Worm (Caenorhabditis elegans): ENCODE results near the gene T16A9.5.

ce11 chrV:14171284-14171683 lies 43.7 kb downstream of the T16A9.5 start, which contains the start of gene cest-2.1:
- TF ChIP-seq mab-5 (tag; optimal IDR thresholded peaks at IDR 0.05) (no peak), aly-2 (tag; optimal IDR thresholded peaks at IDR 0.05) (no peak), sma-3 (GFP tag; optimal IDR thresholded peaks at IDR 0.05) (no peak), lin-11 (tag; optimal IDR thresholded peaks at IDR 0.05) (no peak)

Data from whole organism, L2 larva.